Fruit fly (Drosophila melanogaster) whole organism, embryonic: ENCODE measurements around the gene Rad9.

Experiments used
- Abd-B ChIP-seq: fragments of 200-800 bp; sonication (Bioruptor generic); optimal IDR thresholded peaks from 2 replicates; lab custom pipeline; 2018; ENCODE audit warnings: missing biosample characterization, mild to moderate bottlenecking, missing genetic modification characterization, moderate library complexity
- Atf6 ChIP-seq: fragments of 200-800 bp; sonication (Bioruptor generic); IDR thresholded peaks from 2 replicates; pipeline ENCODE4 v1.3.6; 2022; ENCODE audit warnings: missing biosample characterization, missing genetic modification characterization
- Awh ChIP-seq: fragments of 200-800 bp; sonication (Bioruptor generic); IDR thresholded peaks from 2 replicates; pipeline ENCODE4, ENCODE4 v1.3.6; 2022; ENCODE audit warnings: missing biosample characterization, missing genetic modification characterization
- CG10431 ChIP-seq: fragments of 200-800 bp; sonication (Bioruptor generic); optimal IDR thresholded peaks from 3 replicates; lab custom pipeline; 2018; ENCODE audit warnings: missing biosample characterization, mild to moderate bottlenecking, missing genetic modification characterization
- CG10543 ChIP-seq: fragments of 200-800 bp; sonication (Bioruptor generic); optimal IDR thresholded peaks from 3 replicates; lab custom pipeline; 2017; ENCODE audit warnings: missing biosample characterization, mild to moderate bottlenecking, missing genetic modification characterization, moderate library complexity
- CG10565 ChIP-seq: fragments of 200-800 bp; sonication (Bioruptor generic); optimal IDR thresholded peaks from 3 replicates; lab custom pipeline; 2016; ENCODE audit warnings: missing biosample characterization, mild to moderate bottlenecking, missing genetic modification characterization
- CG10979 ChIP-seq: fragments of 200-800 bp; sonication (Bioruptor generic); optimal IDR thresholded peaks from 2 replicates; lab custom pipeline; 2018; ENCODE audit warnings: missing biosample characterization, mild to moderate bottlenecking, missing genetic modification characterization, moderate library complexity
- CG11504 ChIP-seq: fragments of 200-800 bp; sonication (Bioruptor generic); optimal IDR thresholded peaks from 3 replicates; lab custom pipeline; 2019; ENCODE audit warnings: missing biosample characterization, mild to moderate bottlenecking, missing genetic modification characterization, moderate library complexity
- CG15696 ChIP-seq: fragments of 200-800 bp; sonication (Bioruptor generic); optimal IDR thresholded peaks from 2 replicates; lab custom pipeline; 2019; ENCODE audit warnings: missing biosample characterization, mild to moderate bottlenecking, missing genetic modification characterization, moderate library complexity
- CG16813 ChIP-seq: fragments of 200-800 bp; sonication (Bioruptor generic); IDR thresholded peaks from 3 replicates; pipeline ENCODE4 v1.3.6; 2022; ENCODE audit warnings: missing biosample characterization, missing genetic modification characterization; ENCODE audit not compliant: partially characterized antibody
- CG2202 ChIP-seq: fragments of 200-800 bp; sonication (Bioruptor generic); optimal IDR thresholded peaks from 2 replicates; lab custom pipeline; 2018; ENCODE audit warnings: missing biosample characterization, mild to moderate bottlenecking, missing genetic modification characterization
- CG2712 ChIP-seq: fragments of 200-800 bp; optimal IDR thresholded peaks from 3 replicates; lab custom pipeline; 2019; ENCODE audit warnings: missing biosample characterization, mild to moderate bottlenecking, missing genetic modification characterization, moderate library complexity
- CG31224 ChIP-seq: fragments of 200-800 bp; sonication (Bioruptor generic); IDR thresholded peaks from 2 replicates; pipeline ENCODE4 v1.3.6; 2022; ENCODE audit warnings: missing biosample characterization, missing genetic modification characterization
- CG3163 ChIP-seq: fragments of 200-800 bp; sonication (Bioruptor generic); optimal IDR thresholded peaks from 3 replicates; lab custom pipeline; 2016; ENCODE audit warnings: missing biosample characterization, missing genetic modification characterization
- CG32767 ChIP-seq: fragments of 200-800 bp; sonication (Bioruptor generic); IDR thresholded peaks from 2 replicates; pipeline ENCODE4 v1.3.6; 2022; ENCODE audit warnings: missing biosample characterization, missing genetic modification characterization
- CG33213 ChIP-seq: fragments of 200-800 bp; sonication (Bioruptor generic); optimal IDR thresholded peaks from 3 replicates; lab custom pipeline; 2016; ENCODE audit warnings: missing biosample characterization, missing genetic modification characterization
- CG4424 ChIP-seq: fragments of 200-800 bp; sonication (Bioruptor generic); optimal IDR thresholded peaks from 3 replicates; lab custom pipeline; 2016; ENCODE audit warnings: missing biosample characterization, missing genetic modification characterization
- CG6689 ChIP-seq: fragments of 200-800 bp; sonication (Bioruptor generic); IDR thresholded peaks from 2 replicates; pipeline ENCODE4 v1.3.6; 2022; ENCODE audit warnings: missing biosample characterization, missing genetic modification characterization
- CG8290 ChIP-seq, 3 experiments: fragments of 200-800 bp; sonication (Bioruptor generic); optimal IDR thresholded peaks; 2 replicates each; lab custom pipeline; 2016 to 2019; ENCODE audit warnings: missing biosample characterization in 3 of 3, missing genetic modification characterization in 3 of 3, mild to moderate bottlenecking in 2 of 3, moderate library complexity in 1 of 3
- CG8359 ChIP-seq: fragments of 200-800 bp; sonication (Bioruptor generic); optimal IDR thresholded peaks from 2 replicates; lab custom pipeline; 2017; ENCODE audit warnings: missing biosample characterization, mild to moderate bottlenecking, missing genetic modification characterization, borderline replicate concordance
- Dek ChIP-seq: fragments of 200-800 bp; sonication (Bioruptor generic); optimal IDR thresholded peaks from 3 replicates; lab custom pipeline; 2019; ENCODE audit warnings: missing biosample characterization, mild to moderate bottlenecking, missing genetic modification characterization, moderate library complexity
- Dip2 ChIP-seq: fragments of 200-800 bp; sonication (Bioruptor generic); IDR thresholded peaks from 2 replicates; pipeline ENCODE4 v1.3.6; 2022; ENCODE audit warnings: missing biosample characterization, missing genetic modification characterization
- Hr78 ChIP-seq, 2 experiments: fragments of 200-800 bp in 1 of 2; fragments of >200 bp in 1 of 2; sonication (Bioruptor generic) in 1 of 2; optimal IDR thresholded peaks; 2 replicates each; lab custom pipeline; 2017 to 2019; ENCODE audit warnings: missing biosample characterization in 2 of 2, missing genetic modification characterization in 2 of 2, mild to moderate bottlenecking in 1 of 2, moderate library complexity in 1 of 2
- MBD-R2 ChIP-seq: fragments of 200-800 bp; sonication (Bioruptor generic); IDR thresholded peaks from 2 replicates; pipeline ENCODE4 v1.3.6; 2022; ENCODE audit warnings: missing biosample characterization, missing genetic modification characterization
- Nf-YA ChIP-seq: fragments of 200-800 bp; sonication (Bioruptor generic); IDR thresholded peaks from 2 replicates; pipeline ENCODE4 v1.3.6; 2022; ENCODE audit warnings: missing biosample characterization, missing genetic modification characterization
- Opbp ChIP-seq: fragments of 200-800 bp; sonication (Bioruptor generic); IDR thresholded peaks from 3 replicates; pipeline ENCODE4 v1.3.6; 2022; ENCODE audit warnings: missing biosample characterization, missing genetic modification characterization; ENCODE audit not compliant: partially characterized antibody
- Six4 ChIP-seq: fragments of 200-800 bp; sonication (Bioruptor generic); optimal IDR thresholded peaks from 2 replicates; lab custom pipeline; 2016; ENCODE audit warnings: missing biosample characterization, missing genetic modification characterization
- Sox102F ChIP-seq: fragments of 200-800 bp; sonication (Bioruptor generic); optimal IDR thresholded peaks from 2 replicates; lab custom pipeline; 2018; ENCODE audit warnings: missing biosample characterization, mild to moderate bottlenecking, missing genetic modification characterization, moderate library complexity
- Xbp1 ChIP-seq: fragments of 200-800 bp; sonication (Bioruptor generic); optimal IDR thresholded peaks from 3 replicates; lab custom pipeline; 2016; ENCODE audit warnings: missing biosample characterization, mild to moderate bottlenecking, missing genetic modification characterization
- amos ChIP-seq: fragments of 200-800 bp; sonication (Bioruptor generic); IDR thresholded peaks from 2 replicates; pipeline ENCODE4 v1.3.6; 2022; ENCODE audit warnings: missing biosample characterization, missing genetic modification characterization; ENCODE audit not compliant: partially characterized antibody
- ap ChIP-seq: fragments of 200-800 bp; sonication (Bioruptor generic); IDR thresholded peaks from 2 replicates; pipeline ENCODE4 v1.3.6; 2022; ENCODE audit warnings: missing biosample characterization, missing genetic modification characterization
- ato ChIP-seq: fragments of 200-800 bp; sonication (Bioruptor generic); IDR thresholded peaks from 2 replicates; pipeline ENCODE4 v1.3.6; 2022; ENCODE audit warnings: missing biosample characterization, missing genetic modification characterization; ENCODE audit not compliant: partially characterized antibody
- bab2 ChIP-seq: fragments of 200-800 bp; sonication (Bioruptor generic); optimal IDR thresholded peaks from 2 replicates; lab custom pipeline; 2016; ENCODE audit warnings: missing biosample characterization, missing genetic modification characterization
- bowl ChIP-seq: fragments of 200-800 bp; sonication (Bioruptor generic); IDR thresholded peaks from 2 replicates; pipeline ENCODE4 v1.3.6; 2022; ENCODE audit warnings: missing biosample characterization, missing genetic modification characterization
- cad ChIP-seq: fragments of >200 bp; optimal IDR thresholded peaks from 2 replicates; lab custom pipeline; 2017; ENCODE audit warnings: missing biosample characterization, missing genetic modification characterization
- chn ChIP-seq: fragments of 200-800 bp; sonication (Bioruptor generic); optimal IDR thresholded peaks from 2 replicates; lab custom pipeline; 2016; ENCODE audit warnings: missing biosample characterization, missing genetic modification characterization
- cwo ChIP-seq: fragments of 200-800 bp; sonication (Bioruptor generic); optimal IDR thresholded peaks from 3 replicates; lab custom pipeline; 2017; ENCODE audit warnings: missing biosample characterization, missing genetic modification characterization, mild to moderate bottlenecking, moderate library complexity, missing genetic modification reagents
- eyg ChIP-seq: fragments of 200-800 bp; sonication (Bioruptor generic); optimal IDR thresholded peaks from 3 replicates; lab custom pipeline; 2016; ENCODE audit warnings: missing biosample characterization, missing genetic modification characterization
- ham ChIP-seq: fragments of 200-800 bp; sonication (Bioruptor generic); IDR thresholded peaks from 2 replicates; pipeline ENCODE4 v1.3.6; 2022; ENCODE audit warnings: missing biosample characterization, missing genetic modification characterization
- hbn ChIP-seq: fragments of 200-800 bp; sonication (Bioruptor generic); IDR thresholded peaks from 2 replicates; pipeline ENCODE4 v1.3.6; 2022; ENCODE audit warnings: missing biosample characterization, missing genetic modification characterization; ENCODE audit not compliant: partially characterized antibody
- insv ChIP-seq, 2 experiments: fragments of 200-800 bp; sonication (Bioruptor generic); optimal IDR thresholded peaks; 3 replicates each; lab custom pipeline; 2016 to 2018; ENCODE audit warnings: missing biosample characterization in 2 of 2, missing genetic modification characterization in 2 of 2
- ken ChIP-seq: fragments of 200-800 bp; sonication (Bioruptor generic); IDR thresholded peaks from 3 replicates; pipeline ENCODE4 v1.3.6; 2022; ENCODE audit warnings: missing biosample characterization, missing genetic modification characterization
- lov ChIP-seq, 2 experiments: fragments of 200-800 bp in 1 of 2; fragments of >200 bp in 1 of 2; sonication (Bioruptor generic) in 1 of 2; IDR thresholded peaks in 1 of 2; optimal IDR thresholded peaks in 1 of 2; 2 replicates in 1 of 2; 3 replicates in 1 of 2; pipeline versions ENCODE4 v1.3.6 to Lab custom; 2017 to 2022; ENCODE audit warnings: missing biosample characterization in 1 of 2, missing genetic modification characterization in 1 of 2
- nerfin-1 ChIP-seq: fragments of 200-800 bp; sonication (Bioruptor generic); optimal IDR thresholded peaks from 3 replicates; lab custom pipeline; 2019; ENCODE audit warnings: missing biosample characterization, mild to moderate bottlenecking, missing genetic modification characterization, moderate library complexity
- pita ChIP-seq: fragments of 200-800 bp; sonication (Bioruptor generic); optimal IDR thresholded peaks from 2 replicates; lab custom pipeline; 2017; ENCODE audit warnings: missing biosample characterization, mild to moderate bottlenecking, missing genetic modification characterization
- pnt ChIP-seq: fragments of 200-800 bp; sonication (Bioruptor generic); optimal IDR thresholded peaks from 3 replicates; lab custom pipeline; 2016; ENCODE audit warnings: missing biosample characterization, missing genetic modification characterization
- stc ChIP-seq: fragments of 200-800 bp; sonication (Bioruptor generic); IDR thresholded peaks from 2 replicates; pipeline ENCODE4 v1.3.6; 2022; ENCODE audit warnings: missing biosample characterization, missing genetic modification characterization

Gene Rad9

DNA sequence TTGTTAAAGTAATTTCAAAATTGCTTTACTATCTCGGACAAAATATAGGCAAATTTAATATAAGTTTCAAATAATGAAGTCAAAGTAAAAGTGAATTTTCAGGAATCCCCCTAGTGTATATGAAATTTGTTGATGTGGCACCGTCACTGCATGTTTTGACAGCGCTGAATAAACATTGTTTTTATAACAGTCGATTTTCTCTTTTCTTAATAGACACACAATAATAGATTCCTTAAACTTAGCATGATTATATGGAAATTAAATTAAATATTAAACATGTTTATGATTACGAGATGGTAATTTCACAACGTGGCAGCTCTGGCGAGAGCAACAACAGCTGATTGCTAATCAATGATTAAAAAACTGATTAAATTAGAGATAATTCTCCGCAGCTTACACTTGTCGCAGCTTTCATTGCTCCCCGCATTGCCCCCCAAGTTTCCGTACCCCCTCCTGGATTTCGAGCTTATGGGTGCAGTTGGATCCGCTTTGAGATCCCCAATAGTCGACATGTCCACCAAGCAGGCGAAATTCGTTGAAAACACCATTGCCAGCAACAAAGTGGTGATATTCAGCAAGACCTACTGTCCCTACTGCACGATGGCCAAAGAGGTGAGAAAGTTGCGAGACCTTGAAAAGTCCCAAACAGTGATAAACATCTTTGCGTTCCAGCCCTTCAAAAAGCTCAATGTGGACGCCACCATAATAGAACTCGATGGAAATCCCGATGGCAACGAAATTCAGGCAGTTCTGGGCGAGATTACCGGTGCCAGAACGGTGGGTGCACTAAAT lies 3.1 kb downstream of the Rad9 start, which contains the start of gene Grx1 (continued):
- TF ChIP-seq CG2202 (tag; lab: Kevin White, UChicago) (peak; percentile 36), Six4 (GFP tag; lab: Kevin White, UChicago) (peak; percentile 36), ham (GFP tag; lab: Robert Waterston, UW) (no peak), cad (GFP tag; lab: Kevin White, UChicago) (no peak), Abd-B (GFP tag; lab: Kevin White, UChicago) (no peak), CG3163 (peak; percentile 17), pita (no peak), CG8290 (GFP tag; optimal IDR thresholded peaks at IDR 0.05; lab: Kevin White, UChicago) (peak; percentile 50), CG8290 (tag; optimal IDR thresholded peaks at IDR 0.05; lab: Kevin White, UChicago) (peak in 1 of 2 experiments; percentile 35), Awh (GFP tag; lab: Robert Waterston, UW) (peak; percentile 22; the same call in 1 of the 2 replicates), ken (GFP tag; lab: Robert Waterston, UW) (0 out of 3 replicates have a peak, but pooled peaks have one; percentile 37), Sox102F (peak; percentile 54), Dek (tag; lab: Kevin White, UChicago) (no peak), bab2 (peak; percentile 43), Atf6 (GFP tag; lab: Robert Waterston, UW) (no peak), CG33213 (no peak), CG6689 (GFP tag; lab: Robert Waterston, UW) (peak; percentile 61), CG16813 (no peak), CG32767 (no peak), CG10565 (GFP tag; lab: Kevin White, UChicago) (no peak), CG10979 (tag; lab: Kevin White, UChicago) (peak; percentile 51), ap (GFP tag; lab: Robert Waterston, UW) (no peak), stc (GFP tag; lab: Robert Waterston, UW) (no peak; the same call in 1 of the 2 replicates), CG8359 (GFP tag; lab: Kevin White, UChicago) (no peak), insv (GFP tag; optimal IDR thresholded peaks at IDR 0.05; lab: Kevin White, UChicago) (no peak), ato (GFP tag; lab: Robert Waterston, UW) (no peak), hbn (GFP tag; lab: Robert Waterston, UW) (0 out of 2 replicates have a peak, but pooled peaks have one; percentile 14), CG10543 (GFP tag; lab: Kevin White, UChicago) (peak; percentile 66), nerfin-1 (tag; lab: Kevin White, UChicago) (no peak), chn (GFP tag; lab: Kevin White, UChicago) (no peak), bowl (no peak), pnt (GFP tag; lab: Kevin White, UChicago) (no peak), CG11504 (peak; percentile 77), lov (optimal IDR thresholded peaks at IDR 0.05; lab: Kevin White, UChicago) (no peak), lov (GFP tag; IDR thresholded peaks at IDR 0.05; lab: Robert Waterston, UW) (no peak), Xbp1 (GFP tag; lab: Kevin White, UChicago) (peak; percentile 68), Nf-YA (GFP tag; lab: Robert Waterston, UW) (no peak), MBD-R2 (GFP tag; lab: Robert Waterston, UW) (peak; percentile 84), CG10431 (GFP tag; lab: Kevin White, UChicago) (no peak), eyg (no peak), CG4424 (peak; percentile 69), CG31224 (no peak), CG2712 (tag; lab: Kevin White, UChicago) (peak; percentile 76), Dip2 (GFP tag; lab: Robert Waterston, UW) (no peak), Opbp (GFP tag; lab: Robert Waterston, UW) (no peak), CG15696 (tag; lab: Kevin White, UChicago) (peak; percentile 29), cwo (GFP tag; lab: Kevin White, UChicago) (peak; percentile 14), amos (GFP tag; lab: Robert Waterston, UW) (no peak), Hr78 (GFP tag; optimal IDR thresholded peaks at IDR 0.05; lab: Kevin White, UChicago) (no peak)
